Worm (Caenorhabditis elegans) whole organism, mixed stage, embryonic: ENCODE data around the gene let-2.

ENCODE experiments used
- ceh-83 ChIP-seq: fragments of 200-800 bp; sonication (Bioruptor generic); optimal IDR thresholded peaks from 2 replicates; lab custom pipeline; 2018; ENCODE audit warnings: mild to moderate bottlenecking, missing genetic modification characterization, missing compliant biosample characterization
- mab-5 ChIP-seq: fragments of 150-350 bp; optimal IDR thresholded peaks from 2 replicates; lab custom pipeline; 2014; ENCODE audit warnings: missing biosample characterization, missing genetic modification characterization
- mep-1 ChIP-seq: fragments of 150-350 bp; optimal IDR thresholded peaks from 2 replicates; lab custom pipeline; 2017; ENCODE audit warnings: missing biosample characterization, missing genetic modification reagents, missing genetic modification characterization, inconsistent platforms
- pha-4 ChIP-seq: fragments of 150-350 bp; optimal IDR thresholded peaks from 2 replicates; lab custom pipeline; 2018; ENCODE audit warnings: missing biosample characterization, missing genetic modification reagents, missing genetic modification characterization
- ztf-11 ChIP-seq: fragments of 150-350 bp; optimal IDR thresholded peaks from 2 replicates; lab custom pipeline; 2014; ENCODE audit warnings: missing biosample characterization, missing genetic modification characterization

- TF ChIP-seq ztf-11 = no peak
- TF ChIP-seq mab-5 = no peak
- TF ChIP-seq ceh-83 (GFP tag; lab: Kevin White, UChicago) = no peak
- no peak for TF ChIP-seq mep-1 (tag; lab: Kevin White, UChicago)
- TF ChIP-seq pha-4 (tag; lab: Kevin White, UChicago) = no peak
Measured at ce11 chrX:16377903-16378302, 11.2 kb downstream of the let-2 start.
